Fruit fly (Drosophila melanogaster): ENCODE data around the gene kek5.

- TF ChIP-seq bowl (GFP tag; IDR thresholded peaks at IDR 0.05) = no peak
- TF ChIP-seq CG13775 (GFP tag; optimal IDR thresholded peaks at IDR 0.05) = no peak
- no peak for TF ChIP-seq CG10543 (GFP tag; optimal IDR thresholded peaks at IDR 0.05)
- no peak for TF ChIP-seq CG14710 (tag; optimal IDR thresholded peaks at IDR 0.05)
- no peak for TF ChIP-seq usp (GFP tag; optimal IDR thresholded peaks at IDR 0.05)
- no peak for TF ChIP-seq CG12155 (GFP tag; optimal IDR thresholded peaks at IDR 0.05)
- no peak for TF ChIP-seq pros (GFP tag; optimal IDR thresholded peaks at IDR 0.05)
- no peak for TF ChIP-seq CG4328 (GFP tag; optimal IDR thresholded peaks at IDR 0.05)
- TF ChIP-seq gcm2 (GFP tag; optimal IDR thresholded peaks at IDR 0.05) = no peak
- TF ChIP-seq h (optimal IDR thresholded peaks at IDR 0.05) = no peak
- no peak for TF ChIP-seq CG6272 (GFP tag; IDR thresholded peaks at IDR 0.05)
- TF ChIP-seq Poxn (GFP tag; IDR thresholded peaks at IDR 0.05) = no peak
Observed at dm6 chrX:19318924-19319323, 34.1 kb upstream of the kek5 start.

Measured in whole organism, embryonic.